Worm (Caenorhabditis elegans): ENCODE data around the gene F36H1.12.

The F36H1.12 gene

ce11 chrIV:11004273-11004672 lies 49.2 kb downstream of the F36H1.12 start, which contains the start of gene F13H10.1:
F13H10.1 (plus strand) TSS chrIV:11004573.
- TF ChIP-seq ceh-28 (tag; optimal IDR thresholded peaks at IDR 0.05) (no peak), daf-12 (tag; optimal IDR thresholded peaks at IDR 0.05) (no peak), nhr-12 (tag; optimal IDR thresholded peaks at IDR 0.05) (no peak), ZK546.5 (tag; optimal IDR thresholded peaks at IDR 0.05) (no peak), eor-1 (tag; optimal IDR thresholded peaks at IDR 0.05) (no peak), aly-2 (tag; optimal IDR thresholded peaks at IDR 0.05) (no peak), pqm-1 (tag; optimal IDR thresholded peaks at IDR 0.05) (no peak), ceh-9 (tag; optimal IDR thresholded peaks at IDR 0.05) (no peak), ztf-4 (tag; optimal IDR thresholded peaks at IDR 0.05) (no peak), nhr-77 (tag; optimal IDR thresholded peaks at IDR 0.05) (no peak), nfya-1 (tag; optimal IDR thresholded peaks at IDR 0.05; ENCODE audit: insufficient read depth) (no peak), snpc-4 (tag; optimal IDR thresholded peaks at IDR 0.05) (no peak), nhr-67 (tag; optimal IDR thresholded peaks at IDR 0.05) (no peak), tbx-2 (tag; optimal IDR thresholded peaks at IDR 0.05) (no peak), unc-62 (GFP tag; optimal IDR thresholded peaks at IDR 0.05) (no peak)
